Worm (Caenorhabditis elegans): ENCODE data around the gene ZK1320.9.

Gene ZK1320.9

ce11 chrII:9644940-9645634, 41.4 kb downstream of the ZK1320.9 start:
- TF ChIP-seq nhr-12 (tag; optimal IDR thresholded peaks at IDR 0.05) (no peak), fos-1 (tag; optimal IDR thresholded peaks at IDR 0.05) (peak; percentile 92), nhr-237 (tag; optimal IDR thresholded peaks at IDR 0.05) (no peak), ceh-82 (tag; optimal IDR thresholded peaks at IDR 0.05) (no peak), elt-3 (tag; optimal IDR thresholded peaks at IDR 0.05) (no peak), nhr-11 (tag; optimal IDR thresholded peaks at IDR 0.05) (no peak), alr-1 (tag; optimal IDR thresholded peaks at IDR 0.05) (no peak), blmp-1 (tag; optimal IDR thresholded peaks at IDR 0.05; ENCODE audit: insufficient read depth) (no peak), lin-11 (tag; optimal IDR thresholded peaks at IDR 0.05) (no peak), ceh-16 (tag; optimal IDR thresholded peaks at IDR 0.05) (peak; percentile 98), nhr-21 (tag; optimal IDR thresholded peaks at IDR 0.05) (no peak), gmeb-1 (tag; optimal IDR thresholded peaks at IDR 0.05) (no peak), snpc-4 (tag; optimal IDR thresholded peaks at IDR 0.05) (no peak), elt-1 (tag; optimal IDR thresholded peaks at IDR 0.05) (peak; percentile 79), ztf-4 (tag; optimal IDR thresholded peaks at IDR 0.05) (no peak), Y55F3AM.14 (GFP tag; optimal IDR thresholded peaks at IDR 0.05) (peak; percentile 64), skn-1 (tag; optimal IDR thresholded peaks at IDR 0.05) (no peak), peb-1 (tag; optimal IDR thresholded peaks at IDR 0.05) (no peak), unc-55 (GFP tag; optimal IDR thresholded peaks at IDR 0.05) (no peak), crh-2 (tag; optimal IDR thresholded peaks at IDR 0.05) (peak; percentile 15), nhr-10 (tag; optimal IDR thresholded peaks at IDR 0.05) (no peak), zag-1 (tag; optimal IDR thresholded peaks at IDR 0.05) (no peak), lsy-2 (tag; optimal IDR thresholded peaks at IDR 0.05) (no peak), unc-39 (tag; optimal IDR thresholded peaks at IDR 0.05) (no peak), sem-4 (tag; optimal IDR thresholded peaks at IDR 0.05) (no peak), F13H6.1 (tag; optimal IDR thresholded peaks at IDR 0.05) (no peak), C34F6.9 (tag; optimal IDR thresholded peaks at IDR 0.05) (peak; percentile 8), mdl-1 (tag; optimal IDR thresholded peaks at IDR 0.05) (no peak), mbf-1 (tag; optimal IDR thresholded peaks at IDR 0.05) (no peak), egl-27 (tag; optimal IDR thresholded peaks at IDR 0.05) (no peak), nhr-23 (tag; optimal IDR thresholded peaks at IDR 0.05) (no peak), nhr-77 (tag; optimal IDR thresholded peaks at IDR 0.05) (no peak), ama-1 (optimal IDR thresholded peaks at IDR 0.05) (no peak), mab-5 (tag; optimal IDR thresholded peaks at IDR 0.05) (no peak), lin-13 (GFP tag; optimal IDR thresholded peaks at IDR 0.05) (no peak), sma-3 (GFP tag; optimal IDR thresholded peaks at IDR 0.05) (no peak), aly-2 (tag; optimal IDR thresholded peaks at IDR 0.05) (no peak), sma-9 (GFP tag; optimal IDR thresholded peaks at IDR 0.05) (peak; percentile 8), sma-9 (tag; optimal IDR thresholded peaks at IDR 0.05) (no peak), ztf-1 (GFP tag; conservative IDR thresholded peaks at IDR 0.05) (no peak), dmd-4 (tag; optimal IDR thresholded peaks at IDR 0.05) (no peak), ZK546.5 (tag; optimal IDR thresholded peaks at IDR 0.05) (no peak), nhr-6 (tag; optimal IDR thresholded peaks at IDR 0.05) (no peak), nhr-129 (tag; optimal IDR thresholded peaks at IDR 0.05) (peak; percentile 17), nhr-25 (tag; optimal IDR thresholded peaks at IDR 0.05) (peak; percentile 28), R02D3.7 (tag; optimal IDR thresholded peaks at IDR 0.05) (no peak), unc-62 (GFP tag; optimal IDR thresholded peaks at IDR 0.05) (no peak)

DNA sequence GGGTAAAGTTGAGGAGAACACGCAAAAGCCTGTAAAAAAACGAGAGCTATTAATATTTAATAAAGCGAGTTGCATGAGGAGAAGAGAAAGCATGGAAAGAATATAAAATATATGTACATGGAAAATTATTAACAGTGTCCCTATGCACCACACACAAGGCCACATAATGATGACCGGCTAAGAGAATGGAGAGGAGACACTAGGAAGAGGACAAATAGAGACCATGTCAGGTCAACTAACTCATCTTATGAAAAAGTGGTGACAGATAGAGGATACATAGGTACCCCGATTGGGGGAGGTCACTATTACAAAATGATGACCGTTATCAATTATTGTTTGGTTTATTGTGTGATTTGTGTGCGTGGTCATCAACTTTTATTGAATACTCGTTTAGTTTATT, 42.1 kb downstream of the ZK1320.9 start, which contains the start of gene fzr-1:
Gene fzr-1, minus strand, starts transcription at position 29 of the 400 bp plus-strand sequence.
- peak; percentile 11 for TF ChIP-seq fos-1 (tag; optimal IDR thresholded peaks at IDR 0.05)
- no peak for TF ChIP-seq zag-1 (tag; optimal IDR thresholded peaks at IDR 0.05)

All from whole organism, L2 larva.